Fruit fly (Drosophila melanogaster) whole organism, prepupa: Measurements from ENCODE around the gene CG1233.

Source experiments
- CG10669 ChIP-seq: fragments of 200-800 bp; sonication (Bioruptor generic); optimal IDR thresholded peaks from 3 replicates; lab custom pipeline; 2018; ENCODE audit warnings: missing biosample characterization, mild to moderate bottlenecking, missing genetic modification characterization, moderate library complexity
- CG11902 ChIP-seq: fragments of 200-800 bp; sonication (Bioruptor generic); optimal IDR thresholded peaks from 3 replicates; lab custom pipeline; 2016; ENCODE audit warnings: missing biosample characterization, missing genetic modification characterization
- CG1621 ChIP-seq: fragments of 200-800 bp; sonication (Bioruptor generic); optimal IDR thresholded peaks from 3 replicates; lab custom pipeline; 2018; ENCODE audit warnings: missing biosample characterization, mild to moderate bottlenecking, missing genetic modification characterization
- CG16779 ChIP-seq: fragments of 200-800 bp; sonication (Bioruptor generic); optimal IDR thresholded peaks from 3 replicates; lab custom pipeline; 2017; ENCODE audit warnings: missing biosample characterization, mild to moderate bottlenecking, missing genetic modification characterization
- CG3032 ChIP-seq: fragments of 200-800 bp; optimal IDR thresholded peaks from 2 replicates; lab custom pipeline; 2019; ENCODE audit warnings: missing biosample characterization, mild to moderate bottlenecking, missing genetic modification characterization, moderate library complexity
- CG31627 ChIP-seq: fragments of 200-800 bp; sonication (Bioruptor generic); optimal IDR thresholded peaks from 3 replicates; lab custom pipeline; 2016; ENCODE audit warnings: missing biosample characterization, missing genetic modification characterization
- CG34406 ChIP-seq: fragments of 200-800 bp; sonication (Bioruptor generic); optimal IDR thresholded peaks from 3 replicates; lab custom pipeline; 2016; ENCODE audit warnings: missing biosample characterization, missing genetic modification characterization
- CG3919 ChIP-seq: fragments of 200-800 bp; sonication (Bioruptor generic); optimal IDR thresholded peaks from 3 replicates; lab custom pipeline; 2016; ENCODE audit warnings: missing biosample characterization, missing genetic modification characterization
- CG4318 ChIP-seq: fragments of 200-800 bp; sonication (Bioruptor generic); optimal IDR thresholded peaks from 3 replicates; lab custom pipeline; 2017; ENCODE audit warnings: missing biosample characterization, mild to moderate bottlenecking, missing genetic modification characterization
- CG6792 ChIP-seq: fragments of 200-800 bp; sonication (Bioruptor generic); optimal IDR thresholded peaks from 3 replicates; lab custom pipeline; 2016; ENCODE audit warnings: missing biosample characterization, missing genetic modification characterization
- CG6808 ChIP-seq: fragments of 200-800 bp; sonication (Bioruptor generic); optimal IDR thresholded peaks from 3 replicates; lab custom pipeline; 2017; ENCODE audit warnings: missing biosample characterization, missing genetic modification characterization, mild to moderate bottlenecking, moderate library complexity, missing genetic modification reagents
- CG6854 ChIP-seq: fragments of 200-800 bp; sonication (Bioruptor generic); optimal IDR thresholded peaks from 2 replicates; lab custom pipeline; 2017; ENCODE audit warnings: missing biosample characterization, mild to moderate bottlenecking, missing genetic modification characterization
- CG8319 ChIP-seq: fragments of 200-800 bp; sonication (Bioruptor generic); optimal IDR thresholded peaks from 3 replicates; lab custom pipeline; 2016; ENCODE audit warnings: missing biosample characterization, missing genetic modification characterization
- CG8632 ChIP-seq: fragments of 200-800 bp; sonication (Bioruptor generic); optimal IDR thresholded peaks from 3 replicates; lab custom pipeline; 2016; ENCODE audit warnings: missing biosample characterization, missing genetic modification characterization
- CG9139 ChIP-seq: fragments of 200-800 bp; sonication (Bioruptor generic); optimal IDR thresholded peaks from 3 replicates; lab custom pipeline; 2017; ENCODE audit warnings: missing biosample characterization, mild to moderate bottlenecking, missing genetic modification characterization
- Eip78C ChIP-seq: fragments of 200-800 bp; sonication (Bioruptor generic); peaks from one replicate; lab custom pipeline; 2016; ENCODE audit warnings: missing biosample characterization, missing genetic modification characterization
- Eip93F ChIP-seq: fragments of 200-800 bp; sonication (Bioruptor generic); optimal IDR thresholded peaks from 2 replicates; lab custom pipeline; 2016; ENCODE audit warnings: missing biosample characterization, mild to moderate bottlenecking, missing genetic modification characterization
- Hr38 ChIP-seq: sonication (Bioruptor generic); optimal IDR thresholded peaks from 2 replicates; lab custom pipeline; 2016; ENCODE audit warnings: missing biosample characterization, missing genetic modification characterization
- Hr4 ChIP-seq: fragments of 200-800 bp; sonication (Bioruptor generic); optimal IDR thresholded peaks from 3 replicates; lab custom pipeline; 2016; ENCODE audit warnings: missing biosample characterization, missing genetic modification characterization
- Lpt ChIP-seq: fragments of 200-800 bp; sonication (Bioruptor generic); optimal IDR thresholded peaks from 3 replicates; lab custom pipeline; 2016; ENCODE audit warnings: missing biosample characterization, missing genetic modification characterization
- Met ChIP-seq: fragments of 200-800 bp; sonication (Bioruptor generic); optimal IDR thresholded peaks from 3 replicates; lab custom pipeline; 2016; ENCODE audit warnings: missing biosample characterization, missing genetic modification characterization
- Smox ChIP-seq: fragments of 200-800 bp; sonication (Bioruptor generic); optimal IDR thresholded peaks from 3 replicates; lab custom pipeline; 2016; ENCODE audit warnings: missing biosample characterization, missing genetic modification characterization
- acj6 ChIP-seq: fragments of 200-800 bp; sonication (Bioruptor generic); optimal IDR thresholded peaks from 3 replicates; lab custom pipeline; 2016; ENCODE audit warnings: missing biosample characterization, missing genetic modification characterization
- cyc ChIP-seq: fragments of 200-800 bp; sonication (Bioruptor generic); optimal IDR thresholded peaks from 3 replicates; lab custom pipeline; 2016; ENCODE audit warnings: missing biosample characterization, missing genetic modification characterization
- dac ChIP-seq: fragments of 200-800 bp; sonication (Bioruptor generic); optimal IDR thresholded peaks from 2 replicates; lab custom pipeline; 2017; ENCODE audit warnings: missing biosample characterization, mild to moderate bottlenecking, missing genetic modification characterization
- eg ChIP-seq: fragments of 200-800 bp; sonication (Bioruptor generic); IDR thresholded peaks from 3 replicates; pipeline ENCODE4 v1.3.6; 2022; ENCODE audit warnings: missing biosample characterization, missing genetic modification characterization
- lz ChIP-seq: fragments of 200-800 bp; sonication (Bioruptor generic); optimal IDR thresholded peaks from 3 replicates; lab custom pipeline; 2016; ENCODE audit warnings: missing biosample characterization, missing genetic modification characterization
- net ChIP-seq: fragments of 200-800 bp; sonication (Bioruptor generic); optimal IDR thresholded peaks from 3 replicates; lab custom pipeline; 2016; ENCODE audit warnings: missing biosample characterization, missing genetic modification characterization
- salr ChIP-seq, 2 experiments: fragments of 200-800 bp; sonication (Bioruptor generic); optimal IDR thresholded peaks; 3 replicates each; lab custom pipeline; 2016 to 2018; ENCODE audit warnings: missing biosample characterization in 2 of 2, missing genetic modification characterization in 2 of 2, mild to moderate bottlenecking in 1 of 2
- spab ChIP-seq: fragments of 200-800 bp; sonication (Bioruptor generic); optimal IDR thresholded peaks from 2 replicates; lab custom pipeline; 2017; ENCODE audit warnings: missing biosample characterization, mild to moderate bottlenecking, missing genetic modification characterization, missing genetic modification reagents
- ss ChIP-seq, 2 experiments: fragments of 200-800 bp; sonication (Bioruptor generic); optimal IDR thresholded peaks; 2 replicates in 1 of 2; 3 replicates in 1 of 2; lab custom pipeline; 2017 to 2018; ENCODE audit warnings: mild to moderate bottlenecking in 2 of 2, missing biosample characterization in 2 of 2, missing genetic modification characterization in 2 of 2, moderate library complexity in 1 of 2
- svp ChIP-seq: fragments of 200-800 bp; sonication (Bioruptor generic); peaks from one replicate; lab custom pipeline; 2016; ENCODE audit warnings: missing biosample characterization, missing genetic modification characterization

CG1233 gene

DNA sequence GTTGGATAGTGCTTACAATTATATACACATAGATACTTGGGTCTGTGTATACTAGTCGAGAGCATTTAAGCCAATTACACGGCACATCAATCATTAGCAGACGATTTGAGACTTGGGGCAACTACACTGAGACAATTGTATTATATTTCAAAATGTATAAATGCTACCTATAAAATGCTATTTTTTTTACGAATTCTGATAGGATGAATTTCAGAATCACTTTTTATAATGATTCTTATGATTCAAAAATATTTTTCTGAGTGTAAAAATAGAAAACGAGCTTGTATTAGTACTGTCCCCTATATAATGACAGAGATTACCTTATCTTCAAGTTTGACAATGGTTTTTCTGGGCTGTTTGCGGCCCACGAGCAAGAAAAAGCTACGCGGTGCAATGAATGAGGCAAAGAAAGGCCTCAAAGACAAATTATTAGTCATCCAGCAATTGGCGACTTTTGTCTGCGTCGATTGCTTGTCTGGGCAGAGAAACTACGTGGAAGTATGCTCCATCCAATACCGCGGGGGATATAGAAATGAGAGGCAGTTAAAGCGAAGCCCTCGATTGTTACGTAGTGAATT is 10.5 kb upstream of the CG1233 start (continued):
- TF ChIP-seq CG31627 (peak; percentile 17), CG8319 (GFP tag; lab: Kevin White, UChicago) (no peak), Eip78C (GFP tag; lab: Kevin White, UChicago) (peak; percentile 90), CG10669 (GFP tag; lab: Kevin White, UChicago) (no peak), CG1621 (tag; lab: Kevin White, UChicago) (no peak), CG8632 (GFP tag; lab: Kevin White, UChicago) (no peak), Lpt (GFP tag; lab: Kevin White, UChicago) (no peak), Eip93F (GFP tag; lab: Kevin White, UChicago) (no peak)

DNA sequence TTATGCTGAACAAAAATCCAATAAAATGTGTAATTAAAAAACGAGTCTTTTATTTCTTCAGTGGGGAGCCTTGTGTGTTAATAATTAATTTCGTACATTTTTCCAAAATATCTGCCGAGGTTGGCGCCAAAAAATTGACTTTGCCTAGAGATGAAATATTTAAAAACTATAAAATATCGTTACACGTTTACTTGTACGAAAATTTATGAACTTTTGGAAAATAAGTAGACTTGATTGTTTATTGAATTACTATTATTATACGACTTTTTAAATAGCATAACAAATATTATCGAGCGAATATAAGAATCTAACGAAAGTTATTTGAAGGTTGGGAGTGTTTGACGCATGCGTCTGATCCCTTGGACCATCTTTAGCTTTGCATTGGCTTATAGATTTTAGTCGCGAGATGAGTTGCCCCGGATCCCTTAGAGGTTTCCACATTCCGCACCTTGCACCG is 5.2 kb upstream of the CG1233 start, which contains the start of gene CG1231:
TSS of gene CG1231 (plus strand) at position 407 of the 457 bp plus-strand sequence.
- TF ChIP-seq dac (no peak), svp (GFP tag; lab: Kevin White, UChicago) (no peak), CG34406 (GFP tag; lab: Kevin White, UChicago) (no peak), Smox (no peak), CG3919 (GFP tag; lab: Kevin White, UChicago) (no peak), Eip78C (GFP tag; lab: Kevin White, UChicago) (no peak), cyc (GFP tag; lab: Kevin White, UChicago) (no peak), CG16779 (tag; lab: Kevin White, UChicago) (no peak), Hr38 (GFP tag; lab: Kevin White, UChicago) (no peak)

DNA sequence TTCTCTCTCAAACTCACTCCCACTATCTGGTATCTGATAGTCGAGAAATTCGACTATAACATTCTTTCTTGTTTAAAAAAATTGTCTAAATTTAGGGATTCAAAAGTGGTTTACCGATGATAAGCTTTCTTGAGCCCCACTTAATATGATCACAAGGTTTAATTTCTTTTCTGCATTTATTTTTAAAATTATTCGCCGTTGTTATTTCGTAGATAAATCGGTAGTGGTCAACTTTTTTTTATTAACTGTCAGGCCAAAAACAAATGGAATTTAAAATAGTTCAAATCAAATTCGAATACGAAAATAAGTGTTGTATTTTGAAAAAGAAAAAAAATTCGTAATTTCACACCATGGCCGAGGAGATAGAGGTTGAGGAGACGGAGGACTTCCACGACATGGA is 3.6 kb upstream of the CG1233 start, which contains the start of gene Roc1b:
TSS of gene Roc1b (plus strand) at position 301 of the 400 bp plus-strand sequence.
- TF ChIP-seq CG3032 (tag; lab: Kevin White, UChicago) (no peak), cyc (GFP tag; lab: Kevin White, UChicago) (no peak), CG9139 (no peak), net (no peak)

DNA sequence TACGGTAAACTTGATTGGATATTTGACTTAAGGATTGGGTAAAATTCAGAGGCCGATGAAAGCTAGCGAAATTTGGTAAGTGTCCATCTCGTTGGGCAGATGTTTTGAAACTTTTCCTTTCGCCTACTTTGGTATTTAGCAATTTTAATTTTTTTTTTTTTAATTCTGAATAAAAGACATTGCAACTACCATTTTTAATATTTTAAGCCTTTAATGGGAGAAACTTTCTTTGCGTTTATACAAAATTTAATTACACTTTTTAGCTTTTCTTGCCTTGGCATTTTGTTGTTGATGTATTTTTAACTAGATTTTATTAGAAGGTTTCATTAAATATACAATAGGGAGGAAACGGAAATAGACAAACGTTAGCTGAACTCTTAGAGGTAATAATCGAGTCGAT is 5.1 kb downstream of the CG1233 start, which contains the start of gene CG13884:
TSS of gene CG13884 (minus strand) at position 101 of the 400 bp plus-strand sequence.
- no peak for TF ChIP-seq CG6854
- no peak for TF ChIP-seq Lpt (GFP tag; lab: Kevin White, UChicago)
- no peak for TF ChIP-seq CG6808 (GFP tag; lab: Kevin White, UChicago)
- no peak for TF ChIP-seq CG4318 (GFP tag; lab: Kevin White, UChicago)
- no peak for TF ChIP-seq spab (GFP tag; lab: Kevin White, UChicago)
- no peak for TF ChIP-seq Eip78C (GFP tag; lab: Kevin White, UChicago)

DNA sequence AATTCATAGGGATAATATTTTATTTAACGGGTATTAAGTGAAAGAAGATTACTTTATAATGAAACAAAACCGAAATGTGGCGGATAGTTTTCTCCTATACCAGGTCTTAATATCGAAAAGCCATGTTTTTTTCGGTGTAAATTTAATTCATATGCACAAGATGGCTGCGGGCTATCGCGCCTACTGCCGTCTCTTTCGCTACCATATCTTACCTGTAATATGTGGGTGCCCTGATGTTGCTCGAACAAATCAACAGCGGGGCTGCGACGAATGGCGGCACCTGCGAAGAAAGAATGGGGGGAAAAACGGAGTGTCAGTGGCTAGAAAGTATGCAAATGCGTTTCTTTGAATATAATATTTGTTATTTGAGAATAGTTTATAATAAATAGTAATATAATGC is 10.0 kb downstream of the CG1233 start:
- no peak for TF ChIP-seq ss (GFP tag; optimal IDR thresholded peaks at IDR 0.05; lab: Kevin White, UChicago)
- no peak for TF ChIP-seq CG6792 (GFP tag; lab: Kevin White, UChicago)
- TF ChIP-seq salr (GFP tag; optimal IDR thresholded peaks at IDR 0.05; lab: Kevin White, UChicago) = no peak
- no peak for TF ChIP-seq acj6 (GFP tag; lab: Kevin White, UChicago)
- no peak for TF ChIP-seq CG10669 (GFP tag; lab: Kevin White, UChicago)
- TF ChIP-seq eg (GFP tag; lab: Robert Waterston, UW) = no peak
- no peak for TF ChIP-seq cyc (GFP tag; lab: Kevin White, UChicago)
- TF ChIP-seq CG34406 (GFP tag; lab: Kevin White, UChicago) = no peak
- TF ChIP-seq lz (GFP tag; lab: Kevin White, UChicago) = no peak
- no peak for TF ChIP-seq CG8319 (GFP tag; lab: Kevin White, UChicago)
- TF ChIP-seq CG11902 (GFP tag; lab: Kevin White, UChicago) = no peak
- no peak for TF ChIP-seq spab (GFP tag; lab: Kevin White, UChicago)
- no peak for TF ChIP-seq Met (GFP tag; lab: Kevin White, UChicago)
- TF ChIP-seq Lpt (GFP tag; lab: Kevin White, UChicago) = no peak
- TF ChIP-seq Hr4 (GFP tag; lab: Kevin White, UChicago) = no peak
- TF ChIP-seq, all 60 proteins: peak for 0
